Fruit fly (Drosophila melanogaster) Kc167 (cell line): ENCODE data around the gene CG32488.

Experiments used
- Myc ChIP-seq: fragments of >200 bp; optimal IDR thresholded peaks from 2 replicates; lab custom pipeline; 2017; ENCODE audit warnings: missing external identifiers
- h ChIP-seq: fragments of >200 bp; optimal IDR thresholded peaks from 3 replicates; lab custom pipeline; 2018; ENCODE audit warnings: missing external identifiers
- insv ChIP-seq: fragments of >200 bp; optimal IDR thresholded peaks from 3 replicates; lab custom pipeline; 2018; ENCODE audit warnings: missing external identifiers
- psq ChIP-seq: fragments of >200 bp; optimal IDR thresholded peaks from 2 replicates; lab custom pipeline; 2017; ENCODE audit warnings: missing external identifiers
- ttk ChIP-seq: sonication (Bioruptor generic); optimal IDR thresholded peaks from 2 replicates; lab custom pipeline; 2017; ENCODE audit warnings: missing external identifiers

dm6 chr3L:3042150-3043049 lies 26.5 kb upstream of the CG32488 start, which contains the start of gene Prx4:
- no peak for TF ChIP-seq Myc
- TF ChIP-seq insv (lab: Kevin White, UChicago): no peak
- TF ChIP-seq psq (lab: Kevin White, UChicago): no peak
- no peak for TF ChIP-seq ttk (lab: Kevin White, UChicago)
- no peak for TF ChIP-seq h (lab: Kevin White, UChicago)
